Fruit fly (Drosophila melanogaster) S2 (cell line): ENCODE data around the gene Cad89D.

Source experiments
- CG8478 ChIP-seq: fragments of >200 bp; optimal IDR thresholded peaks from 2 replicates; lab custom pipeline; 2018
- CTCF ChIP-seq, 2 experiments: fragments of >200 bp; optimal IDR thresholded peaks; 2 replicates each; lab custom pipeline; 2018

dm6 chr3R:16453597-16453996 lies 41.6 kb downstream of the Cad89D start, which contains the start of gene Pak3:
- TF ChIP-seq CG8478 (lab: Kevin White, UChicago) (no peak), CTCF (optimal IDR thresholded peaks at IDR 0.05; lab: Kevin White, UChicago) (peak in 1 of 2 experiments; percentile 24)
